Fruit fly (Drosophila melanogaster): ENCODE measurements around the gene CG34140.

CG34140 gene

DNA sequence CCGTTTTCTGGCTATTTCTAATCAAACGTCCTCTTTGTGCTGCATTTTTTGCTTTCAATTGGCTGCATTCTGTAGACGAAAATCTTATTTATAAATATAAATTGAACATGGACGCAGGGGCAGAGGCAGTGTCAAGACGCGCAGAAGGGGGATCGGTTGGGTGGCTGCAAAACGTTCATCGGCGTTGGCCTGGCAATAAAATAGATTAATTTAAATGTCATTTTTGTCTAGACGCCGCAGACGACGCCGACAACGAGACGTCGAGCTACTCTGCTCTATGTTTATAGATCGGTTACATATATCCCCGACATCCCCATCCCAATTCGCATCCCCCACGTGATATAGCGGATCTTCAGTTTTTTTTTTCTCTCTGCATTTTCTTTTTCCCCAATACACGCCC is 50.8 kb downstream of the CG34140 start (continued):
- no peak for TF ChIP-seq CG13296 (GFP tag; optimal IDR thresholded peaks at IDR 0.05)
- TF ChIP-seq Med (GFP tag) = peak; percentile 90
- TF ChIP-seq CG30403 (GFP tag; optimal IDR thresholded peaks at IDR 0.05) = no peak
- TF ChIP-seq cas (GFP tag; IDR thresholded peaks at IDR 0.05) = no peak
- TF ChIP-seq twi (tag; optimal IDR thresholded peaks at IDR 0.05) = no peak
- TF ChIP-seq psq (GFP tag; optimal IDR thresholded peaks at IDR 0.05) = no peak
- no peak for TF ChIP-seq dmrt99B (tag; optimal IDR thresholded peaks at IDR 0.05)
- peak; percentile 41 for TF ChIP-seq CG4328 (GFP tag; optimal IDR thresholded peaks at IDR 0.05)
- TF ChIP-seq wek (GFP tag; optimal IDR thresholded peaks at IDR 0.05) = no peak
- no peak for TF ChIP-seq Hr51 (GFP tag; optimal IDR thresholded peaks at IDR 0.05)
- no peak for TF ChIP-seq trh (GFP tag; optimal IDR thresholded peaks at IDR 0.05)
- no peak for TF ChIP-seq wdn (GFP tag; IDR thresholded peaks at IDR 0.05)
- TF ChIP-seq seq (GFP tag; IDR thresholded peaks at IDR 0.05) = no peak
- no peak for TF ChIP-seq Sry-β (GFP tag; optimal IDR thresholded peaks at IDR 0.05)
- peak; percentile 64 for TF ChIP-seq crol (GFP tag; IDR thresholded peaks at IDR 0.05)
- TF ChIP-seq CG15696 (tag; optimal IDR thresholded peaks at IDR 0.05) = no peak
- no peak for TF ChIP-seq bowl (GFP tag; IDR thresholded peaks at IDR 0.05)
- no peak for TF ChIP-seq pros (GFP tag; optimal IDR thresholded peaks at IDR 0.05)
- no peak for TF ChIP-seq CG10959 (GFP tag; IDR thresholded peaks at IDR 0.05)
- no peak for TF ChIP-seq Myb (GFP tag; optimal IDR thresholded peaks at IDR 0.05)
- TF ChIP-seq lov (optimal IDR thresholded peaks at IDR 0.05) = no peak
- no peak for TF ChIP-seq lov (GFP tag; IDR thresholded peaks at IDR 0.05)
- peak; percentile 79; the same call in 2 of the 3 replicates for TF ChIP-seq sr (GFP tag; IDR thresholded peaks at IDR 0.05)
- no peak for TF ChIP-seq CG17385 (GFP tag; optimal IDR thresholded peaks at IDR 0.05)
- peak; percentile 1 for TF ChIP-seq cwo (GFP tag; optimal IDR thresholded peaks at IDR 0.05)
- TF ChIP-seq repo (GFP tag; optimal IDR thresholded peaks at IDR 0.05) = no peak
- no peak for TF ChIP-seq vnd (GFP tag; IDR thresholded peaks at IDR 0.05; ENCODE audit: partially characterized antibody)
- TF ChIP-seq z (GFP tag; IDR thresholded peaks at IDR 0.05) = no peak
- no peak for TF ChIP-seq Atf6 (GFP tag; IDR thresholded peaks at IDR 0.05)

All from whole organism, embryonic.